Worm (Caenorhabditis elegans) whole organism, late embryonic: ENCODE data around the gene lin-37.

Source experiments
- C08G9.2 ChIP-seq: sonication (generic microtip); optimal IDR thresholded peaks from 2 replicates; lab custom pipeline; 2016; ENCODE audit warnings: mild to moderate bottlenecking, missing genetic modification characterization, moderate library complexity, missing compliant biosample characterization
- C38D4.7 ChIP-seq: fragments of 200-800 bp; sonication (Bioruptor generic); optimal IDR thresholded peaks from 2 replicates; lab custom pipeline; 2018; ENCODE audit warnings: mild to moderate bottlenecking, missing genetic modification characterization, moderate library complexity, missing compliant biosample characterization
- F13H6.1 ChIP-seq: sonication (generic microtip); optimal IDR thresholded peaks from 2 replicates; lab custom pipeline; 2016; ENCODE audit warnings: missing genetic modification characterization, missing compliant biosample characterization
- K09A11.1 ChIP-seq: sonication (generic microtip); optimal IDR thresholded peaks from 2 replicates; lab custom pipeline; 2017; ENCODE audit warnings: antibody characterized with exemption, mild to moderate bottlenecking, missing genetic modification characterization, missing compliant biosample characterization; ENCODE audit not compliant: insufficient read depth
- ama-1 ChIP-seq: fragments of 150-350 bp; optimal IDR thresholded peaks from 2 replicates; lab custom pipeline; 2014
- ceh-22 ChIP-seq: sonication (generic microtip); optimal IDR thresholded peaks from 2 replicates; lab custom pipeline; 2017; ENCODE audit warnings: missing biosample characterization, missing genetic modification characterization
- ceh-24 ChIP-seq: sonication (generic microtip); optimal IDR thresholded peaks from 2 replicates; lab custom pipeline; 2016; ENCODE audit warnings: mild to moderate bottlenecking, missing genetic modification characterization, missing compliant biosample characterization
- ceh-30 ChIP-seq: fragments of 150-350 bp; optimal IDR thresholded peaks from 2 replicates; lab custom pipeline; 2014; ENCODE audit warnings: missing biosample characterization, missing genetic modification characterization
- ceh-45 ChIP-seq: fragments of 200-800 bp; sonication (Bioruptor generic); IDR thresholded peaks from 2 replicates; pipeline ENCODE4 v1.3.6; 2022; ENCODE audit warnings: missing genetic modification reagents, missing genetic modification characterization, missing compliant biosample characterization
- ceh-48 ChIP-seq: sonication (generic microtip); optimal IDR thresholded peaks from 2 replicates; lab custom pipeline; 2016; ENCODE audit warnings: missing genetic modification characterization, inconsistent platforms, missing compliant biosample characterization
- ceh-9 ChIP-seq: sonication (generic microtip); optimal IDR thresholded peaks from 2 replicates; lab custom pipeline; 2016; ENCODE audit warnings: mild to moderate bottlenecking, missing genetic modification characterization, inconsistent platforms, missing compliant biosample characterization
- dmd-4 ChIP-seq: sonication (generic microtip); optimal IDR thresholded peaks from 2 replicates; lab custom pipeline; 2016; ENCODE audit warnings: borderline replicate concordance, missing genetic modification characterization, missing compliant biosample characterization
- elt-2 ChIP-seq: sonication (generic microtip); optimal IDR thresholded peaks from 2 replicates; lab custom pipeline; 2016; ENCODE audit warnings: missing genetic modification reagents, missing genetic modification characterization, missing compliant biosample characterization
- fkh-6 ChIP-seq: sonication (generic microtip); optimal IDR thresholded peaks from 2 replicates; lab custom pipeline; 2016; ENCODE audit warnings: missing genetic modification characterization, missing compliant biosample characterization
- hlh-13 ChIP-seq: fragments of 200-800 bp; sonication (Bioruptor generic); optimal IDR thresholded peaks from 2 replicates; lab custom pipeline; 2018; ENCODE audit warnings: mild to moderate bottlenecking, missing genetic modification characterization, missing compliant biosample characterization
- hlh-15 ChIP-seq: sonication (generic microtip); optimal IDR thresholded peaks from 2 replicates; lab custom pipeline; 2016; ENCODE audit warnings: missing genetic modification characterization, missing compliant biosample characterization
- lim-6 ChIP-seq: sonication (generic microtip); optimal IDR thresholded peaks from 2 replicates; lab custom pipeline; 2016; ENCODE audit warnings: missing genetic modification characterization, missing compliant biosample characterization
- lin-11 ChIP-seq: fragments of 200-800 bp; sonication (Bioruptor generic); optimal IDR thresholded peaks from 2 replicates; lab custom pipeline; 2018; ENCODE audit warnings: mild to moderate bottlenecking, missing genetic modification characterization, missing compliant biosample characterization
- nfya-1 ChIP-seq: sonication (generic microtip); optimal IDR thresholded peaks from 2 replicates; lab custom pipeline; 2017; ENCODE audit warnings: missing genetic modification characterization, mild to moderate bottlenecking, missing compliant biosample characterization, antibody characterized with exemption, moderate library complexity
- nhr-232 ChIP-seq: sonication (generic microtip); optimal IDR thresholded peaks from 2 replicates; lab custom pipeline; 2016; ENCODE audit warnings: missing genetic modification characterization, missing compliant biosample characterization
- npax-4 ChIP-seq: sonication (generic microtip); optimal IDR thresholded peaks from 2 replicates; lab custom pipeline; 2016; ENCODE audit warnings: missing genetic modification characterization, missing compliant biosample characterization
- odd-2 ChIP-seq: sonication (generic microtip); optimal IDR thresholded peaks from 2 replicates; lab custom pipeline; 2017; ENCODE audit warnings: antibody characterized with exemption, mild to moderate bottlenecking, missing genetic modification characterization, missing compliant biosample characterization
- pat-9 ChIP-seq: fragments of 200-800 bp; sonication (Bioruptor generic); optimal IDR thresholded peaks from 2 replicates; lab custom pipeline; 2018; ENCODE audit warnings: mild to moderate bottlenecking, missing genetic modification characterization, moderate library complexity, missing compliant biosample characterization
- pha-2 ChIP-seq: sonication (generic microtip); optimal IDR thresholded peaks from 2 replicates; lab custom pipeline; 2017; ENCODE audit warnings: mild to moderate bottlenecking, missing genetic modification characterization, missing compliant biosample characterization
- pha-4 ChIP-seq: fragments of 150-350 bp; optimal IDR thresholded peaks from 2 replicates; lab custom pipeline; 2018; ENCODE audit warnings: missing biosample characterization, missing genetic modification reagents, missing genetic modification characterization
- pqm-1 ChIP-seq: sonication (generic microtip); optimal IDR thresholded peaks from 2 replicates; lab custom pipeline; 2016; ENCODE audit warnings: missing genetic modification characterization, missing compliant biosample characterization
- ref-2 ChIP-seq: sonication (generic microtip); optimal IDR thresholded peaks from 2 replicates; lab custom pipeline; 2016; ENCODE audit warnings: missing genetic modification characterization, missing compliant biosample characterization
- rnt-1 ChIP-seq: sonication (generic microtip); optimal IDR thresholded peaks from 2 replicates; lab custom pipeline; 2016; ENCODE audit warnings: missing genetic modification characterization, missing compliant biosample characterization
- sdc-2 ChIP-seq: sonication (generic microtip); optimal IDR thresholded peaks from 2 replicates; lab custom pipeline; 2016; ENCODE audit warnings: missing genotype, missing genetic modification characterization, missing compliant biosample characterization
- sox-2 ChIP-seq: fragments of 200-800 bp; sonication (Bioruptor generic); IDR thresholded peaks from 2 replicates; pipeline ENCODE4 v1.3.6; 2022; ENCODE audit warnings: missing genetic modification reagents, missing genetic modification characterization, missing compliant biosample characterization
- tbx-2 ChIP-seq: sonication (generic microtip); optimal IDR thresholded peaks from 2 replicates; lab custom pipeline; 2016; ENCODE audit warnings: missing genetic modification characterization, missing compliant biosample characterization
- ttx-3 ChIP-seq: sonication (generic microtip); optimal IDR thresholded peaks from 2 replicates; lab custom pipeline; 2016; ENCODE audit warnings: missing genetic modification reagents, missing genetic modification characterization, missing compliant biosample characterization
- unc-3 ChIP-seq, 2 experiments: fragments of 200-800 bp in 1 of 2; sonication (Bioruptor generic) in 1 of 2; sonication (generic microtip) in 1 of 2; conservative IDR thresholded peaks in 1 of 2; optimal IDR thresholded peaks in 1 of 2; 2 replicates each; pipeline versions ENCODE4 v1.3.6 to Lab custom; 2016 to 2022; ENCODE audit warnings: missing compliant biosample characterization in 2 of 2, missing genetic modification characterization in 2 of 2, missing genetic modification reagents in 1 of 2
- zip-5 ChIP-seq: sonication (generic microtip); optimal IDR thresholded peaks from 2 replicates; lab custom pipeline; 2016; ENCODE audit warnings: missing genetic modification characterization, missing compliant biosample characterization
- ztf-16 ChIP-seq: sonication (generic microtip); optimal IDR thresholded peaks from 2 replicates; lab custom pipeline; 2017; ENCODE audit warnings: missing genetic modification characterization, missing compliant biosample characterization

lin-37 gene

ce11 chrIII:7078737-7079136, 6.4 kb upstream of the lin-37 start, which contains the start of gene ZK418.6:
Gene ZK418.6, minus strand, starts transcription at chrIII:7078837.
- TF ChIP-seq ztf-16 (tag; lab: Kevin White, UChicago) = no peak
- no peak for TF ChIP-seq ceh-45
- no peak for TF ChIP-seq pat-9 (tag; lab: Kevin White, UChicago)
- TF ChIP-seq sdc-2 (tag; lab: Kevin White, UChicago) = no peak
- no peak for TF ChIP-seq ttx-3
- no peak for TF ChIP-seq F13H6.1 (tag; lab: Kevin White, UChicago)
- no peak for TF ChIP-seq K09A11.1
- TF ChIP-seq nfya-1 = no peak
- no peak for TF ChIP-seq tbx-2 (tag; lab: Kevin White, UChicago)
- TF ChIP-seq C08G9.2 (tag; lab: Kevin White, UChicago) = no peak
- TF ChIP-seq ceh-22 (tag; lab: Kevin White, UChicago) = no peak
- no peak for TF ChIP-seq npax-4 (tag; lab: Kevin White, UChicago)
- no peak for TF ChIP-seq hlh-13 (GFP tag; lab: Kevin White, UChicago)
- no peak for TF ChIP-seq elt-2 (tag; lab: Kevin White, UChicago)
- no peak for TF ChIP-seq sox-2 (GFP tag; lab: Robert Waterston, UW)
- TF ChIP-seq ref-2 (tag; lab: Kevin White, UChicago) = no peak
- no peak for TF ChIP-seq rnt-1
- no peak for TF ChIP-seq pha-2 (tag; lab: Kevin White, UChicago)
- TF ChIP-seq, all 69 proteins: peak for 0

- TF ChIP-seq F13H6.1 (tag; lab: Kevin White, UChicago) (no peak), pha-4 (tag; lab: Kevin White, UChicago) (no peak), ama-1 (lab: Kevin White, UChicago) (no peak), pqm-1 (tag; lab: Kevin White, UChicago) (no peak), lin-11 (tag; lab: Kevin White, UChicago) (no peak), C38D4.7 (GFP tag; lab: Kevin White, UChicago) (no peak), ref-2 (tag; lab: Kevin White, UChicago) (no peak), ceh-24 (tag; lab: Kevin White, UChicago) (no peak), fkh-6 (no peak), elt-2 (tag; lab: Kevin White, UChicago) (no peak), ceh-48 (no peak), lim-6 (tag; lab: Kevin White, UChicago) (no peak), zip-5 (tag; lab: Kevin White, UChicago) (no peak), unc-3 (GFP tag; conservative IDR thresholded peaks at IDR 0.05; lab: Robert Waterston, UW) (no peak), unc-3 (tag; optimal IDR thresholded peaks at IDR 0.05; lab: Kevin White, UChicago) (no peak), ceh-30 (tag; lab: Kevin White, UChicago) (no peak), dmd-4 (tag; lab: Kevin White, UChicago) (no peak), hlh-15 (tag; lab: Kevin White, UChicago) (no peak)
Observed at ce11 chrIII:7076386-7076785, 4.0 kb upstream of the lin-37 start, which contains the start of gene ZK418.13. Gene ZK418.13, minus strand, starts transcription at chrIII:7076486.

ce11 chrIII:7073801-7074386, 1.5 kb upstream of the lin-37 start, which contains the start of gene ZK418.5:
Gene ZK418.5, minus strand, starts transcription at chrIII:7073851.
- TF ChIP-seq odd-2 (tag; lab: Kevin White, UChicago) (no peak), pat-9 (tag; lab: Kevin White, UChicago) (no peak), nhr-232 (tag; lab: Kevin White, UChicago) (no peak), lim-6 (tag; lab: Kevin White, UChicago) (no peak), ceh-48 (peak; percentile 2), unc-3 (GFP tag; conservative IDR thresholded peaks at IDR 0.05; lab: Robert Waterston, UW) (no peak), unc-3 (tag; optimal IDR thresholded peaks at IDR 0.05; lab: Kevin White, UChicago) (no peak), ceh-22 (tag; lab: Kevin White, UChicago) (no peak), hlh-13 (GFP tag; lab: Kevin White, UChicago) (no peak), ceh-9 (tag; lab: Kevin White, UChicago) (no peak)
